Fruit fly (Drosophila melanogaster) whole organism, wandering third instar larva: ENCODE measurements around the gene Nak.

ENCODE experiments used
- Abd-B ChIP-seq: fragments of >200 bp; optimal IDR thresholded peaks from 2 replicates; lab custom pipeline; 2017; ENCODE audit warnings: missing biosample characterization, missing genetic modification characterization
- CG32264 ChIP-seq: fragments of 200-800 bp; sonication (Bioruptor generic); optimal IDR thresholded peaks from 2 replicates; lab custom pipeline; 2016; ENCODE audit warnings: missing biosample characterization, missing genetic modification characterization
- CG9705 ChIP-seq: fragments of 200-800 bp; sonication (Bioruptor generic); optimal IDR thresholded peaks from 2 replicates; lab custom pipeline; 2018; ENCODE audit warnings: missing biosample characterization, mild to moderate bottlenecking, missing genetic modification characterization
- CrebA ChIP-seq: fragments of 200-800 bp; sonication (Bioruptor generic); optimal IDR thresholded peaks from 2 replicates; lab custom pipeline; 2016; ENCODE audit warnings: missing biosample characterization, mild to moderate bottlenecking, missing genetic modification characterization, borderline replicate concordance
- Dfd ChIP-seq: fragments of >200 bp; optimal IDR thresholded peaks from 2 replicates; lab custom pipeline; 2017; ENCODE audit warnings: missing biosample characterization, missing genetic modification characterization
- Dif ChIP-seq: fragments of 200-275, 200-300 bp; sonication (Bioruptor generic); optimal IDR thresholded peaks from 2 replicates; lab custom pipeline; 2018; ENCODE audit warnings: missing biosample characterization, missing genetic modification characterization; ENCODE audit not compliant: partially characterized antibody
- GATAd ChIP-seq: sonication (Bioruptor generic); optimal IDR thresholded peaks from 2 replicates; lab custom pipeline; 2016; ENCODE audit warnings: missing biosample characterization, missing genetic modification characterization
- HLH106 ChIP-seq: fragments of 200-800 bp; optimal IDR thresholded peaks from 3 replicates; lab custom pipeline; 2019; ENCODE audit warnings: missing biosample characterization, mild to moderate bottlenecking, missing genetic modification characterization, moderate library complexity
- Hnf4 ChIP-seq: fragments of 200-800 bp; sonication (Bioruptor generic); optimal IDR thresholded peaks from 2 replicates; lab custom pipeline; 2016; ENCODE audit warnings: missing biosample characterization, mild to moderate bottlenecking, missing genetic modification characterization
- Hr78 ChIP-seq: fragments of >200 bp; optimal IDR thresholded peaks from 2 replicates; lab custom pipeline; 2017; ENCODE audit warnings: missing biosample characterization, missing genetic modification characterization
- Hr83 ChIP-seq: fragments of 200-300 bp; sonication (Bioruptor generic); optimal IDR thresholded peaks from 2 replicates; lab custom pipeline; 2016; ENCODE audit warnings: missing biosample characterization, mild to moderate bottlenecking, missing genetic modification characterization, moderate library complexity; ENCODE audit not compliant: poor library complexity, severe bottlenecking
- Jra ChIP-seq: sonication (Bioruptor generic); optimal IDR thresholded peaks from 2 replicates; lab custom pipeline; 2016; ENCODE audit warnings: missing biosample characterization, missing genetic modification characterization
- Mio ChIP-seq: sonication (Bioruptor generic); optimal IDR thresholded peaks from 2 replicates; lab custom pipeline; 2016; ENCODE audit warnings: missing biosample characterization, missing genetic modification characterization
- Myc ChIP-seq: fragments of >200 bp; optimal IDR thresholded peaks from 2 replicates; lab custom pipeline; 2017
- N ChIP-seq: fragments of >200 bp; optimal IDR thresholded peaks from 2 replicates; lab custom pipeline; 2018; ENCODE audit warnings: missing biosample characterization, missing external identifiers, missing genetic modification characterization
- OdsH ChIP-seq: fragments of 200-800 bp; sonication (Bioruptor generic); optimal IDR thresholded peaks from 2 replicates; lab custom pipeline; 2016; ENCODE audit warnings: missing biosample characterization, mild to moderate bottlenecking, missing genetic modification characterization
- Rel ChIP-seq, 2 experiments: fragments of 200-800 bp; sonication (Bioruptor generic) in 1 of 2; optimal IDR thresholded peaks; 2 replicates in 1 of 2; 3 replicates in 1 of 2; lab custom pipeline; 2016 to 2019; ENCODE audit warnings: mild to moderate bottlenecking in 2 of 2, missing biosample characterization in 2 of 2, missing genetic modification characterization in 2 of 2, moderate library complexity in 1 of 2
- Sp1 ChIP-seq: fragments of 200-800 bp; sonication (Bioruptor generic); optimal IDR thresholded peaks from 3 replicates; lab custom pipeline; 2019; ENCODE audit warnings: missing biosample characterization, mild to moderate bottlenecking, missing genetic modification characterization, moderate library complexity
- Vsx2 ChIP-seq: fragments of 200-300, 225-300 bp; sonication (Bioruptor generic); optimal IDR thresholded peaks from 2 replicates; lab custom pipeline; 2018; ENCODE audit warnings: missing biosample characterization, missing genetic modification characterization; ENCODE audit not compliant: partially characterized antibody
- br ChIP-seq: fragments of 200-800 bp; sonication (Bioruptor generic); optimal IDR thresholded peaks from 2 replicates; lab custom pipeline; 2016; ENCODE audit warnings: missing biosample characterization, missing genetic modification characterization
- brk ChIP-seq: fragments of 200-800 bp; sonication (Bioruptor generic); optimal IDR thresholded peaks from 2 replicates; lab custom pipeline; 2016; ENCODE audit warnings: missing biosample characterization, mild to moderate bottlenecking, missing genetic modification characterization
- dl ChIP-seq, 2 experiments: fragments of 175-275, 200-275 bp in 1 of 2; fragments of 200-275 bp in 1 of 2; sonication (Bioruptor generic); optimal IDR thresholded peaks; lab custom pipeline; 2018; ENCODE audit warnings: mild to moderate bottlenecking in 2 of 2, missing biosample characterization in 2 of 2, missing genetic modification characterization in 2 of 2, moderate library complexity in 2 of 2; ENCODE audit not compliant: partially characterized antibody in 2 of 2, insufficient read depth in 1 of 2
- dmrt93B ChIP-seq: fragments of 200-800 bp; sonication (Bioruptor generic); optimal IDR thresholded peaks from 2 replicates; lab custom pipeline; 2018; ENCODE audit warnings: missing biosample characterization, mild to moderate bottlenecking, missing genetic modification characterization
- dsf ChIP-seq: sonication (Bioruptor generic); optimal IDR thresholded peaks from 2 replicates; lab custom pipeline; 2016; ENCODE audit warnings: missing biosample characterization, missing genetic modification characterization, borderline replicate concordance
- ey ChIP-seq: fragments of 200-800 bp; sonication (Bioruptor generic); optimal IDR thresholded peaks from 2 replicates; lab custom pipeline; 2016; ENCODE audit warnings: missing biosample characterization, missing genetic modification characterization
- foxo ChIP-seq, 2 experiments: fragments of 200-800 bp; sonication (Bioruptor generic); optimal IDR thresholded peaks; 2 replicates in 1 of 2; 3 replicates in 1 of 2; lab custom pipeline; 2016 to 2017; ENCODE audit warnings: missing biosample characterization in 2 of 2, missing genetic modification characterization in 2 of 2
- fru ChIP-seq: fragments of 200-800 bp; sonication (Bioruptor generic); optimal IDR thresholded peaks from 3 replicates; lab custom pipeline; 2016; ENCODE audit warnings: missing biosample characterization, mild to moderate bottlenecking, missing genetic modification characterization
- h ChIP-seq: fragments of 200-800 bp; sonication (Bioruptor generic); optimal IDR thresholded peaks from 3 replicates; lab custom pipeline; 2016; ENCODE audit warnings: missing biosample characterization, mild to moderate bottlenecking, missing genetic modification characterization
- jim ChIP-seq: fragments of 175-275, 200-325 bp; sonication (Bioruptor generic); optimal IDR thresholded peaks from 2 replicates; lab custom pipeline; 2016; ENCODE audit warnings: missing biosample characterization, mild to moderate bottlenecking, missing genetic modification characterization
- lola ChIP-seq: fragments of >200 bp; optimal IDR thresholded peaks from 2 replicates; lab custom pipeline; 2017; ENCODE audit warnings: missing biosample characterization, missing genetic modification characterization
- pan ChIP-seq: fragments of >200 bp; optimal IDR thresholded peaks from 2 replicates; lab custom pipeline; 2017
- psq ChIP-seq: fragments of 200-800 bp; sonication (Bioruptor generic); optimal IDR thresholded peaks from 3 replicates; lab custom pipeline; 2017; ENCODE audit warnings: missing biosample characterization, mild to moderate bottlenecking, missing genetic modification characterization, moderate library complexity
- rgr ChIP-seq: fragments of 200-800 bp; sonication (Bioruptor generic); optimal IDR thresholded peaks from 3 replicates; lab custom pipeline; 2016; ENCODE audit warnings: missing biosample characterization, mild to moderate bottlenecking, missing genetic modification characterization
- sage ChIP-seq: fragments of 200-800 bp; sonication (Bioruptor generic); optimal IDR thresholded peaks from 2 replicates; lab custom pipeline; 2016; ENCODE audit warnings: missing biosample characterization, mild to moderate bottlenecking, missing genetic modification characterization
- sv ChIP-seq: fragments of 200-800 bp; sonication (Bioruptor generic); optimal IDR thresholded peaks from 3 replicates; lab custom pipeline; 2016; ENCODE audit warnings: missing biosample characterization, missing genetic modification characterization
- tai ChIP-seq: sonication (Bioruptor generic); optimal IDR thresholded peaks from 2 replicates; lab custom pipeline; 2016; ENCODE audit warnings: missing biosample characterization, missing genetic modification characterization
- usp ChIP-seq: fragments of >200 bp; optimal IDR thresholded peaks from 2 replicates; lab custom pipeline; 2017; ENCODE audit warnings: missing biosample characterization, missing genetic modification characterization
- woc ChIP-seq: sonication (Bioruptor generic); optimal IDR thresholded peaks from 2 replicates; lab custom pipeline; 2016; ENCODE audit warnings: missing biosample characterization, mild to moderate bottlenecking, missing genetic modification characterization

The Nak gene

DNA sequence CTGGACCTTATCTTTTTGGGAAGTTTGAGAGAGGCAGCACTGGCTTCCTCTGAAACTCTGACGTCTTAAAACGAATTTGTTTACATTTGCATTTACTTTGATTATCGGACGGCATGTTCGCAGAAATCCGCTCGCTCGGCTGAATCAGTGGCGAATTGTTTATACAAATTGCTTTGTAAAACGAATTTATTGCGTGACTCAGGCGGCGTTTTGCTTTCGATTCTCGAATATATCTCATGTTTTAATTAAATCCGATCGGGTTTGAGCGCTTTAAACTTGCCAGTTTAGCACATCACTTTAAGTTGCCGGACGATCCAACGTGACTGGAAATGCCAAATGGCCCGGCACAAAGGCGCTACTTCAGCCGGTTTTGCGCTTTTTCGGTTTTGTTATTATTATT is 15.6 kb upstream of the Nak start:
- TF ChIP-seq dsf (GFP tag; lab: Kevin White, UChicago) = no peak
- TF ChIP-seq br (GFP tag; lab: Kevin White, UChicago) = no peak
- TF ChIP-seq rgr (GFP tag; lab: Kevin White, UChicago) = no peak
- no peak for TF ChIP-seq CG9705 (GFP tag; lab: Kevin White, UChicago)
- no peak for TF ChIP-seq Mio (GFP tag; lab: Kevin White, UChicago)
- TF ChIP-seq h (GFP tag; lab: Kevin White, UChicago) = no peak
- TF ChIP-seq, all 38 proteins: peak for 0

DNA sequence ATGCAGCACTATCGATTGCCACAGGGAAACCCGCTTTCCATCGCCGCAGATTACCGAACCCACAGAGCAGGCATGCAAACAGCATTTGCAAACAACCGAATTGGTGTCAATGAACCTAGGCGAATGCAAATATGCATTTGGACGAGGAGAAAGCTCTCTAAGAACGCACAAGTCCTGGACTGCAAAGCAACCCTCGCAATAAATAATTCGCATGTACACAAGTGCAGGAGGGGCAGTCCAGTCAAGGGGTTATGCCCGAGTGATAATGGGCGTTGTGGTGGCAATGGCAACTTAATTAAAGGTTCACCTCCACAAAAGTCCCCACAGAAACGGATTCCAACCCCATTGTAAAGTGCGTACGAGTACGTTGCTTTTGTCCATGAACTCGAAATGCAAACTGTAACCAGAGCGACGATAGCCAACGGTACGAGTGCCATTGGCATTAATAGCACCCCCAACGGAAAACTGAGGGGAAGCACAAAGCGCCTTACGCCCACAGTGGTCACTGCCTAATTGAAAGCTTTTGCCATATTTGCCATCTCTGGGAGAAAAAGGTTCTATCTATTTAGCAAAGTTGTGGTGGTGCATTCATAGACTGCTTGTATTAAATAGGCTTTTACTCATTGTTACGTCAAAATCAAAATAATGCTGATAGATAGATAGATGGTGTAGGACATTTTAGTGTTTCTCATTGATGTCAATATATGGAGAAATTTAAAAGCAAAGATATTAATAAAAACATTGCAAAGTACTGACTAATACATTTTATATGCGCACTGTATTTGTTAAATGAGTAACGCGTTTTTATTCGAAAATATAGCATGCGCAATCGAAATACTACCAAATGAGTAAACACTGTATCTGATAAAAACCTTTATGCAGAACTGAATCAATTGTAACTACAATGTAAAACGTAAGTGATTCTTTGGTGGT is 14.5 kb upstream of the Nak start:
- TF ChIP-seq Vsx2 (GFP tag; lab: Kevin White, UChicago) (no peak), Hr78 (GFP tag; lab: Kevin White, UChicago) (no peak), psq (no peak), fru (GFP tag; lab: Kevin White, UChicago) (no peak), Abd-B (GFP tag; lab: Kevin White, UChicago) (no peak), pan (lab: Kevin White, UChicago) (no peak), dl (GFP tag; optimal IDR thresholded peaks at IDR 0.05; lab: Kevin White, UChicago; ENCODE audit: insufficient read depth in 1 of 2, partially characterized antibody in 2 of 2) (no peak), woc (GFP tag; lab: Kevin White, UChicago) (peak; percentile 14), jim (no peak), foxo (GFP tag; optimal IDR thresholded peaks at IDR 0.05; lab: Kevin White, UChicago) (peak in 1 of 2 experiments; percentile 19), CrebA (GFP tag; lab: Kevin White, UChicago) (no peak), dsf (GFP tag; lab: Kevin White, UChicago) (no peak), br (GFP tag; lab: Kevin White, UChicago) (peak; percentile 28), Myc (lab: Kevin White, UChicago) (no peak), h (GFP tag; lab: Kevin White, UChicago) (no peak), HLH106 (tag; lab: Kevin White, UChicago) (peak; percentile 11), OdsH (GFP tag; lab: Kevin White, UChicago) (no peak), usp (GFP tag; lab: Kevin White, UChicago) (no peak), Hnf4 (no peak), sv (no peak), Sp1 (GFP tag; lab: Kevin White, UChicago) (peak; percentile 4), Jra (no peak), ey (GFP tag; lab: Kevin White, UChicago) (no peak), Dfd (GFP tag; lab: Kevin White, UChicago) (no peak), lola (GFP tag; lab: Kevin White, UChicago) (no peak), CG32264 (no peak), Hr83 (GFP tag; lab: Kevin White, UChicago) (no peak), Dif (GFP tag; lab: Kevin White, UChicago) (no peak), rgr (GFP tag; lab: Kevin White, UChicago) (no peak), CG9705 (GFP tag; lab: Kevin White, UChicago) (no peak), N (GFP tag; lab: Kevin White, UChicago) (no peak), tai (GFP tag; lab: Kevin White, UChicago) (peak; percentile 23), brk (GFP tag; lab: Kevin White, UChicago) (no peak), GATAd (GFP tag; lab: Kevin White, UChicago) (no peak), Rel (GFP tag; optimal IDR thresholded peaks at IDR 0.05; lab: Kevin White, UChicago) (no peak), Rel (tag; optimal IDR thresholded peaks at IDR 0.05; lab: Kevin White, UChicago) (no peak), sage (GFP tag; lab: Kevin White, UChicago) (no peak), dmrt93B (GFP tag; lab: Kevin White, UChicago) (no peak), Mio (GFP tag; lab: Kevin White, UChicago) (no peak)
